Worm (Caenorhabditis elegans) whole organism, L1 larva: ENCODE results near the gene DH11.2.

Experiments used
- C34B4.2 ChIP-seq: sonication (generic microtip); optimal IDR thresholded peaks from 2 replicates; lab custom pipeline; 2017; ENCODE audit warnings: mild to moderate bottlenecking, missing genetic modification characterization, missing compliant biosample characterization
- alr-1 ChIP-seq: fragments of 200-800 bp; sonication (Bioruptor generic); optimal IDR thresholded peaks from 2 replicates; lab custom pipeline; 2018; ENCODE audit warnings: borderline replicate concordance, mild to moderate bottlenecking, missing genetic modification characterization, missing compliant biosample characterization
- ceh-82 ChIP-seq, 3 experiments: fragments of 150-350 bp in 1 of 3; sonication (generic microtip) in 2 of 3; optimal IDR thresholded peaks; 2 replicates each; lab custom pipeline; 2014 to 2017; ENCODE audit warnings: missing biosample characterization in 3 of 3, missing genetic modification characterization in 3 of 3
- ceh-88 ChIP-seq: fragments of 200-800 bp; sonication (Bioruptor generic); IDR thresholded peaks from 2 replicates; pipeline ENCODE4 v1.3.6; 2022; ENCODE audit warnings: missing genetic modification characterization, missing compliant biosample characterization
- ceh-90 ChIP-seq: sonication (generic microtip); optimal IDR thresholded peaks from 2 replicates; lab custom pipeline; 2016; ENCODE audit warnings: missing genetic modification characterization, missing compliant biosample characterization
- ces-1 ChIP-seq: fragments of 150-350 bp; optimal IDR thresholded peaks from 2 replicates; lab custom pipeline; 2014; ENCODE audit warnings: missing biosample characterization, missing genetic modification reagents, missing genetic modification characterization
- dpl-1 ChIP-seq, 3 experiments: fragments of 150-350 bp in 2 of 3; sonication (generic microtip) in 1 of 3; optimal IDR thresholded peaks; 2 replicates each; lab custom pipeline; 2014 to 2017; ENCODE audit warnings: missing biosample characterization in 3 of 3, missing genetic modification characterization in 3 of 3, missing genetic modification reagents in 3 of 3
- efl-1 ChIP-seq, 4 experiments: fragments of 150-350 bp; optimal IDR thresholded peaks in 3 of 4; peaks in 1 of 4; 1 replicate in 1 of 4; 2 replicates in 3 of 4; lab custom pipeline; 2014; ENCODE audit warnings: missing biosample characterization in 2 of 4, missing genetic modification characterization in 2 of 4, missing genetic modification reagents in 2 of 4
- fkh-10 ChIP-seq: sonication (generic microtip); optimal IDR thresholded peaks from 2 replicates; lab custom pipeline; 2017; ENCODE audit warnings: missing biosample characterization, missing genetic modification reagents, missing genetic modification characterization
- fkh-8 ChIP-seq: sonication (generic microtip); optimal IDR thresholded peaks from 2 replicates; lab custom pipeline; 2016; ENCODE audit warnings: mild to moderate bottlenecking, missing genetic modification characterization, missing compliant biosample characterization
- grh-1 ChIP-seq: fragments of 200-800 bp; sonication (Bioruptor generic); IDR thresholded peaks from 2 replicates; pipeline ENCODE4 v1.3.6; 2022; ENCODE audit warnings: missing genetic modification reagents, missing genetic modification characterization, missing compliant biosample characterization
- hlh-17 ChIP-seq: fragments of 200-800 bp; sonication (Bioruptor generic); optimal IDR thresholded peaks from 2 replicates; lab custom pipeline; 2018; ENCODE audit warnings: missing genetic modification characterization, mild to moderate bottlenecking, missing compliant biosample characterization, moderate library complexity, borderline replicate concordance
- irx-1 ChIP-seq: sonication (generic microtip); optimal IDR thresholded peaks from 2 replicates; lab custom pipeline; 2016; ENCODE audit warnings: missing genetic modification characterization, missing compliant biosample characterization
- isw-1 ChIP-seq: fragments of 200-800 bp; sonication (Bioruptor generic); IDR thresholded peaks from 2 replicates; pipeline ENCODE4 v1.3.6; 2022; ENCODE audit warnings: missing genetic modification characterization, missing compliant biosample characterization
- lin-13 ChIP-seq: fragments of 150-350 bp; optimal IDR thresholded peaks from 2 replicates; lab custom pipeline; 2014; ENCODE audit warnings: missing biosample characterization, missing genetic modification reagents, missing genetic modification characterization
- lin-14 ChIP-seq: fragments of 200-800 bp; sonication (Bioruptor generic); optimal IDR thresholded peaks from 2 replicates; lab custom pipeline; 2018; ENCODE audit warnings: mild to moderate bottlenecking, missing genetic modification characterization, moderate library complexity, missing compliant biosample characterization
- lin-35 ChIP-seq, 2 experiments: fragments of 150-350 bp; optimal IDR thresholded peaks; 2 replicates each; lab custom pipeline; 2014; ENCODE audit warnings: missing biosample characterization in 2 of 2, missing genetic modification characterization in 2 of 2, missing genetic modification reagents in 2 of 2
- lin-39 ChIP-seq: fragments of 150-350 bp; optimal IDR thresholded peaks from 2 replicates; lab custom pipeline; 2014; ENCODE audit warnings: missing biosample characterization, missing genetic modification reagents, missing genetic modification characterization
- lsy-2 ChIP-seq, 2 experiments: fragments of 150-350 bp; optimal IDR thresholded peaks; 2 replicates each; lab custom pipeline; 2014; ENCODE audit warnings: missing biosample characterization in 2 of 2, missing genetic modification characterization in 2 of 2
- mef-2 ChIP-seq: fragments of 150-350 bp; optimal IDR thresholded peaks from 2 replicates; lab custom pipeline; 2014; ENCODE audit warnings: missing biosample characterization, missing genetic modification characterization
- nhr-11 ChIP-seq: fragments of 150-350 bp; optimal IDR thresholded peaks from 2 replicates; lab custom pipeline; 2014; ENCODE audit warnings: missing biosample characterization, missing genetic modification characterization
- nhr-71 ChIP-seq: sonication (generic microtip); optimal IDR thresholded peaks from 2 replicates; lab custom pipeline; 2016; ENCODE audit warnings: mild to moderate bottlenecking, missing genetic modification characterization, moderate library complexity, missing compliant biosample characterization
- nhr-76 ChIP-seq: sonication (generic microtip); optimal IDR thresholded peaks from 2 replicates; lab custom pipeline; 2017; ENCODE audit warnings: missing biosample characterization, missing genetic modification characterization
- pag-3 ChIP-seq: sonication (generic microtip); optimal IDR thresholded peaks from 2 replicates; lab custom pipeline; 2017; ENCODE audit warnings: missing genetic modification characterization, mild to moderate bottlenecking, missing compliant biosample characterization, antibody characterized with exemption, borderline replicate concordance; ENCODE audit not compliant: insufficient read depth
- pax-3 ChIP-seq: fragments of 200-800 bp; sonication (Bioruptor generic); optimal IDR thresholded peaks from 2 replicates; lab custom pipeline; 2018; ENCODE audit warnings: mild to moderate bottlenecking, missing genetic modification characterization, moderate library complexity, missing compliant biosample characterization
- rnt-1 ChIP-seq: sonication (generic microtip); optimal IDR thresholded peaks from 2 replicates; lab custom pipeline; 2016; ENCODE audit warnings: mild to moderate bottlenecking, missing genetic modification characterization, moderate library complexity, missing compliant biosample characterization
- skn-1 ChIP-seq: fragments of 150-350 bp; optimal IDR thresholded peaks from 2 replicates; lab custom pipeline; 2014; ENCODE audit warnings: missing biosample characterization, missing genetic modification characterization
- sox-4 ChIP-seq: sonication (generic microtip); optimal IDR thresholded peaks from 2 replicates; lab custom pipeline; 2016; ENCODE audit warnings: missing genetic modification characterization, missing compliant biosample characterization
- tbx-2 ChIP-seq: sonication (generic microtip); optimal IDR thresholded peaks from 2 replicates; lab custom pipeline; 2016; ENCODE audit warnings: missing genetic modification characterization, missing compliant biosample characterization
- tlp-1 ChIP-seq: fragments of 150-350 bp; optimal IDR thresholded peaks from 2 replicates; lab custom pipeline; 2014; ENCODE audit warnings: missing biosample characterization, missing genetic modification characterization
- unc-30 ChIP-seq: sonication (generic microtip); optimal IDR thresholded peaks from 2 replicates; lab custom pipeline; 2017; ENCODE audit warnings: missing biosample characterization, missing genetic modification characterization
- unc-62 ChIP-seq: fragments of 150-350 bp; optimal IDR thresholded peaks from 2 replicates; lab custom pipeline; 2014; ENCODE audit warnings: missing biosample characterization, missing genetic modification reagents, missing genetic modification characterization
- unc-86 ChIP-seq: sonication (generic microtip); optimal IDR thresholded peaks from 2 replicates; lab custom pipeline; 2016; ENCODE audit warnings: missing genetic modification characterization, missing compliant biosample characterization
- zip-4 ChIP-seq: fragments of 200-800 bp; sonication (Bioruptor generic); optimal IDR thresholded peaks from 2 replicates; lab custom pipeline; 2018; ENCODE audit warnings: mild to moderate bottlenecking, missing genetic modification characterization, moderate library complexity, missing compliant biosample characterization
- ztf-11 ChIP-seq, 2 experiments: sonication (generic microtip); optimal IDR thresholded peaks; 2 replicates each; lab custom pipeline; 2016 to 2017; ENCODE audit warnings: missing genetic modification characterization in 2 of 2, missing biosample characterization in 1 of 2, missing compliant biosample characterization in 1 of 2

Gene DH11.2

ce11 chrII:7983454-7983853 is 29.2 kb upstream of the DH11.2 start:
- no peak for TF ChIP-seq irx-1 (tag; lab: Kevin White, UChicago)
- no peak for TF ChIP-seq lin-14 (GFP tag; lab: Kevin White, UChicago)
- no peak for TF ChIP-seq C34B4.2 (tag; lab: Kevin White, UChicago)
- TF ChIP-seq lin-39 (tag; lab: Kevin White, UChicago) = no peak
- no peak for TF ChIP-seq nhr-11 (tag; lab: Kevin White, UChicago)
- no peak for TF ChIP-seq zip-4
- no peak for TF ChIP-seq hlh-17
- no peak for TF ChIP-seq fkh-8 (tag; lab: Kevin White, UChicago)
- no peak for TF ChIP-seq pag-3 (tag; lab: Kevin White, UChicago)
- no peak for TF ChIP-seq unc-30 (tag; lab: Kevin White, UChicago)
- no peak for TF ChIP-seq grh-1 (GFP tag; lab: Robert Waterston, UW)
- TF ChIP-seq ces-1 (GFP tag; lab: Kevin White, UChicago) = no peak
- TF ChIP-seq sox-4 (tag; lab: Kevin White, UChicago) = no peak
- no peak for TF ChIP-seq mef-2 (tag; lab: Kevin White, UChicago)
- no peak for TF ChIP-seq ceh-88

- TF ChIP-seq fkh-10 (GFP tag; lab: Kevin White, UChicago) (peak; percentile 25), lin-14 (GFP tag; lab: Kevin White, UChicago) (peak; percentile 21), unc-86 (tag; lab: Kevin White, UChicago) (peak; percentile 10), unc-62 (no peak)
Measured at ce11 chrII:7984071-7984470, 28.5 kb upstream of the DH11.2 start.

ce11 chrII:7985029-7985428 is 27.6 kb upstream of the DH11.2 start:
- TF ChIP-seq isw-1 (GFP tag; lab: Robert Waterston, UW) (no peak), lin-14 (GFP tag; lab: Kevin White, UChicago) (no peak), nhr-71 (no peak), pax-3 (tag; lab: Kevin White, UChicago) (no peak), unc-30 (tag; lab: Kevin White, UChicago) (no peak), rnt-1 (tag; lab: Kevin White, UChicago) (no peak), skn-1 (no peak), ceh-90 (tag; lab: Kevin White, UChicago) (no peak), ztf-11 (tag; optimal IDR thresholded peaks at IDR 0.05; lab: Kevin White, UChicago) (no peak), tbx-2 (tag; lab: Kevin White, UChicago) (no peak)
- TF ChIP-seq, all 84 proteins: peak for 0

- no peak for TF ChIP-seq tlp-1 (tag; lab: Kevin White, UChicago)
- TF ChIP-seq lin-14 (GFP tag; lab: Kevin White, UChicago) = peak; percentile 53
- TF ChIP-seq lsy-2 (tag; optimal IDR thresholded peaks at IDR 0.05; lab: Kevin White, UChicago) = no peak
- no peak for TF ChIP-seq ces-1 (GFP tag; lab: Kevin White, UChicago)
- TF ChIP-seq lin-13 (GFP tag; lab: Kevin White, UChicago) = no peak
- TF ChIP-seq efl-1 (optimal IDR thresholded peaks at IDR 0.05; lab: Kevin White, UChicago) = no peak
- TF ChIP-seq efl-1 (GFP tag; optimal IDR thresholded peaks at IDR 0.05 in 1 of 2; lab: Kevin White, UChicago) = peak in 1 of 2 experiments; percentile 62
- TF ChIP-seq alr-1 (tag; lab: Kevin White, UChicago) = no peak
- TF ChIP-seq dpl-1 (GFP tag; optimal IDR thresholded peaks at IDR 0.05; lab: Kevin White, UChicago) = no peak
- TF ChIP-seq nhr-76 = no peak
- TF ChIP-seq lin-35 (GFP tag; optimal IDR thresholded peaks at IDR 0.05; lab: Kevin White, UChicago) = no peak
Measured at ce11 chrII:7986928-7987327, 25.7 kb upstream of the DH11.2 start.

- peak; percentile 71 for TF ChIP-seq fkh-10 (GFP tag; lab: Kevin White, UChicago)
- TF ChIP-seq lin-14 (GFP tag; lab: Kevin White, UChicago) = peak; percentile 56
- TF ChIP-seq ceh-82 (tag; optimal IDR thresholded peaks at IDR 0.05; lab: Kevin White, UChicago) = no peak
Measured at ce11 chrII:7990192-7990591, 22.4 kb upstream of the DH11.2 start.
